Worm (Caenorhabditis elegans) whole organism, L2 larva: ENCODE measurements around the gene mlk-1.

Experiments
- C34F6.9 ChIP-seq: fragments of 150-350 bp; optimal IDR thresholded peaks from 2 replicates; lab custom pipeline; 2014; ENCODE audit warnings: missing biosample characterization, missing genetic modification characterization
- F13H6.1 ChIP-seq: sonication (generic microtip); optimal IDR thresholded peaks from 2 replicates; lab custom pipeline; 2016; ENCODE audit warnings: missing genetic modification characterization, missing compliant biosample characterization
- R02D3.7 ChIP-seq: fragments of 150-350 bp; optimal IDR thresholded peaks from 2 replicates; lab custom pipeline; 2014; ENCODE audit warnings: missing biosample characterization, missing genetic modification characterization
- Y55F3AM.14 ChIP-seq: fragments of 200-800 bp; sonication (Bioruptor generic); optimal IDR thresholded peaks from 2 replicates; lab custom pipeline; 2018; ENCODE audit warnings: mild to moderate bottlenecking, missing genetic modification characterization, missing compliant biosample characterization
- ZK546.5 ChIP-seq: sonication (generic microtip); optimal IDR thresholded peaks from 2 replicates; lab custom pipeline; 2017; ENCODE audit warnings: missing biosample characterization, missing genetic modification characterization
- alr-1 ChIP-seq: fragments of 150-350 bp; optimal IDR thresholded peaks from 2 replicates; lab custom pipeline; 2014; ENCODE audit warnings: missing biosample characterization, missing genetic modification characterization
- aly-2 ChIP-seq: fragments of 150-350 bp; optimal IDR thresholded peaks from 2 replicates; lab custom pipeline; 2014; ENCODE audit warnings: missing biosample characterization, missing genetic modification characterization
- ama-1 ChIP-seq: fragments of 150-350 bp; optimal IDR thresholded peaks from 2 replicates; lab custom pipeline; 2018; ENCODE audit warnings: inconsistent platforms
- blmp-1 ChIP-seq: sonication (generic microtip); optimal IDR thresholded peaks from 2 replicates; lab custom pipeline; 2017; ENCODE audit warnings: missing genetic modification characterization, mild to moderate bottlenecking, missing compliant biosample characterization, antibody characterized with exemption, moderate library complexity; ENCODE audit not compliant: insufficient read depth
- ceh-16 ChIP-seq: fragments of 150-350 bp; optimal IDR thresholded peaks from 2 replicates; lab custom pipeline; 2014; ENCODE audit warnings: missing biosample characterization, missing genetic modification characterization
- ceh-82 ChIP-seq: fragments of 150-350 bp; optimal IDR thresholded peaks from 2 replicates; lab custom pipeline; 2014; ENCODE audit warnings: missing biosample characterization, missing genetic modification characterization
- crh-2 ChIP-seq: sonication (generic microtip); optimal IDR thresholded peaks from 2 replicates; lab custom pipeline; 2017; ENCODE audit warnings: missing biosample characterization, missing genetic modification characterization
- dmd-4 ChIP-seq: sonication (generic microtip); optimal IDR thresholded peaks from 2 replicates; lab custom pipeline; 2017; ENCODE audit warnings: missing biosample characterization, missing genetic modification characterization
- egl-27 ChIP-seq: sonication (generic microtip); optimal IDR thresholded peaks from 3 replicates; lab custom pipeline; 2017; ENCODE audit warnings: missing biosample characterization, missing genetic modification reagents, missing genetic modification characterization
- elt-3 ChIP-seq: sonication (generic microtip); optimal IDR thresholded peaks from 2 replicates; lab custom pipeline; 2017; ENCODE audit warnings: missing biosample characterization, missing genetic modification characterization
- fos-1 ChIP-seq: fragments of 150-350 bp; optimal IDR thresholded peaks from 2 replicates; lab custom pipeline; 2014; ENCODE audit warnings: missing biosample characterization, missing genetic modification characterization
- gmeb-1 ChIP-seq: fragments of 150-350 bp; optimal IDR thresholded peaks from 2 replicates; lab custom pipeline; 2014; ENCODE audit warnings: missing biosample characterization, missing genetic modification characterization
- lin-11 ChIP-seq: fragments of 150-350 bp; sonication (generic microtip); optimal IDR thresholded peaks from 2 replicates; lab custom pipeline; 2014; ENCODE audit warnings: missing biosample characterization, missing genetic modification characterization, inconsistent platforms, mixed read lengths
- lin-13 ChIP-seq: fragments of 150-350 bp; optimal IDR thresholded peaks from 2 replicates; lab custom pipeline; 2014; ENCODE audit warnings: missing biosample characterization, missing genetic modification reagents, missing genetic modification characterization
- lin-39 ChIP-seq: fragments of 150-350 bp; optimal IDR thresholded peaks from 2 replicates; lab custom pipeline; 2014; ENCODE audit warnings: missing biosample characterization, missing genetic modification reagents, missing genetic modification characterization
- lsy-2 ChIP-seq, 2 experiments: fragments of 150-350 bp in 1 of 2; sonication (generic microtip) in 1 of 2; optimal IDR thresholded peaks; 2 replicates each; lab custom pipeline; 2014 to 2017; ENCODE audit warnings: missing biosample characterization in 2 of 2, missing genetic modification characterization in 2 of 2
- mab-5 ChIP-seq: fragments of 150-350 bp; optimal IDR thresholded peaks from 2 replicates; lab custom pipeline; 2014; ENCODE audit warnings: missing biosample characterization, missing genetic modification characterization
- mbf-1 ChIP-seq: sonication (generic microtip); optimal IDR thresholded peaks from 2 replicates; lab custom pipeline; 2017; ENCODE audit warnings: missing biosample characterization, missing genetic modification characterization
- nhr-10 ChIP-seq: sonication (generic microtip); optimal IDR thresholded peaks from 2 replicates; lab custom pipeline; 2017; ENCODE audit warnings: missing biosample characterization, missing genetic modification characterization
- nhr-11 ChIP-seq: fragments of 150-350 bp; optimal IDR thresholded peaks from 2 replicates; lab custom pipeline; 2014; ENCODE audit warnings: missing biosample characterization, missing genetic modification characterization
- nhr-12 ChIP-seq: fragments of 150-350 bp; optimal IDR thresholded peaks from 2 replicates; lab custom pipeline; 2014; ENCODE audit warnings: missing biosample characterization, missing genetic modification characterization
- nhr-129 ChIP-seq: fragments of 150-350 bp; optimal IDR thresholded peaks from 2 replicates; lab custom pipeline; 2014; ENCODE audit warnings: missing biosample characterization, missing genetic modification characterization
- nhr-21 ChIP-seq: fragments of 150-350 bp; optimal IDR thresholded peaks from 2 replicates; lab custom pipeline; 2014; ENCODE audit warnings: missing biosample characterization, missing genetic modification characterization
- nhr-23 ChIP-seq: fragments of 150-350 bp; optimal IDR thresholded peaks from 2 replicates; lab custom pipeline; 2014; ENCODE audit warnings: missing biosample characterization, missing genetic modification reagents, missing genetic modification characterization
- nhr-237 ChIP-seq: fragments of 150-350 bp; optimal IDR thresholded peaks from 2 replicates; lab custom pipeline; 2014; ENCODE audit warnings: missing biosample characterization, missing genetic modification characterization
- nhr-25 ChIP-seq: fragments of 150-350 bp; sonication (generic microtip); optimal IDR thresholded peaks from 3 replicates; lab custom pipeline; 2014; ENCODE audit warnings: missing biosample characterization, missing genetic modification characterization
- nhr-77 ChIP-seq: fragments of 150-350 bp; optimal IDR thresholded peaks from 2 replicates; lab custom pipeline; 2014; ENCODE audit warnings: missing biosample characterization, missing genetic modification characterization
- peb-1 ChIP-seq: fragments of 150-350 bp; optimal IDR thresholded peaks from 2 replicates; lab custom pipeline; 2014; ENCODE audit warnings: missing biosample characterization, missing genetic modification characterization
- sem-4 ChIP-seq: fragments of 150-350 bp; optimal IDR thresholded peaks from 2 replicates; lab custom pipeline; 2014; ENCODE audit warnings: missing biosample characterization, missing genetic modification reagents, missing genetic modification characterization
- skn-1 ChIP-seq: sonication (generic microtip); optimal IDR thresholded peaks from 2 replicates; lab custom pipeline; 2017; ENCODE audit warnings: missing biosample characterization, missing genetic modification characterization
- sma-3 ChIP-seq: sonication (generic microtip); optimal IDR thresholded peaks from 2 replicates; lab custom pipeline; 2016; ENCODE audit warnings: missing genetic modification reagents, missing genetic modification characterization, missing compliant biosample characterization
- sma-9 ChIP-seq, 2 experiments: fragments of 150-350 bp in 1 of 2; sonication (generic microtip) in 1 of 2; optimal IDR thresholded peaks; 2 replicates each; lab custom pipeline; 2014 to 2016; ENCODE audit warnings: missing genetic modification characterization in 2 of 2, mild to moderate bottlenecking in 1 of 2, missing biosample characterization in 1 of 2, missing compliant biosample characterization in 1 of 2, missing genetic modification reagents in 1 of 2, moderate library complexity in 1 of 2
- snpc-4 ChIP-seq: fragments of 150-350 bp; optimal IDR thresholded peaks from 2 replicates; lab custom pipeline; 2014; ENCODE audit warnings: missing biosample characterization, missing genetic modification characterization
- unc-39 ChIP-seq: fragments of 150-350 bp; optimal IDR thresholded peaks from 2 replicates; lab custom pipeline; 2014; ENCODE audit warnings: missing biosample characterization, missing genetic modification characterization
- unc-55 ChIP-seq: fragments of 150-350 bp; sonication (generic microtip); optimal IDR thresholded peaks from 3 replicates; lab custom pipeline; 2014; ENCODE audit warnings: missing biosample characterization, missing genetic modification reagents, missing genetic modification characterization
- unc-62 ChIP-seq: fragments of 150-350 bp; optimal IDR thresholded peaks from 2 replicates; lab custom pipeline; 2014; ENCODE audit warnings: missing biosample characterization, missing genetic modification reagents, missing genetic modification characterization
- ztf-1 ChIP-seq: fragments of 200-800 bp; sonication (Bioruptor generic); conservative IDR thresholded peaks from 2 replicates; pipeline ENCODE4 v1.3.6; 2022; ENCODE audit warnings: missing genetic modification characterization, missing compliant biosample characterization
- ztf-11 ChIP-seq: sonication (generic microtip); optimal IDR thresholded peaks from 2 replicates; lab custom pipeline; 2017; ENCODE audit warnings: missing biosample characterization, missing genetic modification characterization
- ztf-4 ChIP-seq: fragments of 150-350 bp; optimal IDR thresholded peaks from 2 replicates; lab custom pipeline; 2014; ENCODE audit warnings: missing biosample characterization, missing genetic modification characterization

mlk-1 gene

DNA sequence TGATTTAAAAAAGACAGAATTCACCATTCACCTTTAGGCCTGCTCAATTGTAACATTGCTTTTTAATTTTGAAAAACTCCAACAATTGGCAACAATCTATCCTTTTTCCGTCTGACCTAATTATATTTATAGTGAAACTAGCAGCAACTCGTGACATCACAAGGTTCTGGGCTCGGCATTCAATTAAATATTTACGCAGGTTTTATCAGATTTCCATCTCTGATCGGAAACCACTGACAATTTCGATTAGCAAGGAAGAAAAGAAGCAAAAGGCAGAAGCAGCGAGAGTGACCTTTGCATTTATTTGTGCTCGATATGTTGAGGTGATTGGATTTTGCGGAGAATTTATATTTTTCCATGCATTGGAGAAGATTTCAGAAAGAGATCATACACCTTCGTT lies 25.8 kb upstream of the mlk-1 start:
- no peak for TF ChIP-seq C34F6.9
- peak in 1 of 2 experiments; percentile 12 for TF ChIP-seq lsy-2 (tag; optimal IDR thresholded peaks at IDR 0.05; lab: Kevin White, UChicago)

DNA sequence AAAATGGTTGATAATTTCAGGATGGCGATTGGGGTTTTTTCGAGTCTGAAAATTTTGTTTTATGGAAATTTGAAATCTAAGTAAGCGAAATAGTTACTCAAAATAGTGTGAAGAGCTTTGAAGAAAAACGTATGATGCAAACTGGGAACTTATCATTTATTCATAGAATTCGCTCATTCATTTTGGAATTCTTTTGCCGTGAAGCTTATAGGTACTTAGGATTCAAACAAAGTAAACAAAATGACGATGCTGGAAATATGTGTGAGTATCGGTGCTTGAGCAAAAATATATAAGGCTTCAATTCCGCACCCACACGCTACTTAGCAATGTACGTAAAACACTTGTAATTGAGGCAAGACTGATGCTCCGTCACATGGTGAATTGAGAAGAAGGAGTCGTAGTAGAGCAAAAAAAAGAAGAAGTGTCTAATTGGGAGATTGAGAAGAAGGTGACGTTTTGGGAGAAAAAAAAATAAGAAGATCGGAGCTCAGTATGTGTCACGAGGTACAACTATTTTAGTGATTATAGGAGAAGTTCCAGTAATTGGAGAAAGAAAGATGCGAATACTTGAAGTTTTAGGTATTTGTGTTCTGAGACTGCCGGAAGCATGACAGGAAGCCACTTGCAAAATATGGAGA lies 25.0 kb upstream of the mlk-1 start, which contains the start of gene glb-32:
glb-32 (minus strand) TSS at position 51 of the 638 bp plus-strand sequence.
- TF ChIP-seq egl-27 (no peak), F13H6.1 (tag; lab: Kevin White, UChicago) (no peak), nhr-21 (no peak), sem-4 (peak; percentile 48), R02D3.7 (tag; lab: Kevin White, UChicago) (no peak), nhr-10 (tag; lab: Kevin White, UChicago) (no peak), lsy-2 (tag; optimal IDR thresholded peaks at IDR 0.05; lab: Kevin White, UChicago) (peak in 1 of 2 experiments; percentile 7), unc-55 (peak; percentile 35)
- TF ChIP-seq, all 48 proteins: peak for 3

DNA sequence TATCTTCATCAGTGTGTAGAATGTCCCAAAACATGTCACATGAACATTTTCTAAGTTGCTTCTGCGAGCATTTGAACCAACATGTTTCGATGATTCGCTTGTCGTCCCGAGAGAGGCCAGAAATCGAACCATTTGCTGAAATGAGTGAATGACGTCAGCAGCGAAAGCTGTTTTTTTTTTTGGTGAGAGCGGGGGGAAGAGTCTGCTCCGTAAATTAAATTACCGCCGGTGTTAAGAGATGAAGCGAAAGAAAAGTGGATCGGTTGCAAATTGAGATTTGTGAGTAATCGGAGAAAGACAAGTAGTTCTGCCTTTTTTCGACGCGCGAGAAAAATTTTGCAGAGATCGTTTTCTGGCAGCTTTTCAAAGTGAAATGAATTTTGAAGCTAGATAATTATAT lies 23.7 kb upstream of the mlk-1 start:
- TF ChIP-seq sma-9 (GFP tag; optimal IDR thresholded peaks at IDR 0.05; lab: Kevin White, UChicago): peak; percentile 35
- no peak for TF ChIP-seq sma-9 (tag; optimal IDR thresholded peaks at IDR 0.05; lab: Kevin White, UChicago)
- TF ChIP-seq ceh-82 (tag; lab: Kevin White, UChicago): no peak
- TF ChIP-seq sem-4: peak; percentile 39
- TF ChIP-seq, all 48 proteins: peak for 2

DNA sequence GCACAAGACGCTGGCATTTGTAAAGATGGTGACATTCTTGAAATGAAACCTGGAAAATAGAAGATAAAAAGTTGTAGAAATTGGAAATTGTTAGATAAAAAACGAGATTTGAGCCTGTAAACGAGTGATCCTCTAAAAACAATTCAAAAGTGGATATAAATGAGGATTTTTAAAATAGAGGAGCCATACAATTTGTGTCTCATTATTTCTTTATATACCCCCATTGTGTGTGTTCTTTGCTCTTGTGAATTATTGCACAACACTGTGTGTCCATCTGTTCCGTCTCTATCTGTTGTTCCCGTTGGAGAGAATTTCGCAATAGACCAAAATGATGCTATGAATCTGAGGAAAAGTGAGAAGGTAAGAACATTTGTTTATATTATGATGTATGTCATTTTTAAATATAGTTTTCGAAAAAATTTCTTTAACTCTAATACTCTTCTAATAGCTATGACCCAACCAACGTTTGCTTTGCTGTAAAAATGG lies 22.4 kb upstream of the mlk-1 start, which contains the start of gene Y58A7A.5:
Y58A7A.5 (minus strand) TSS at position 51 of the 486 bp plus-strand sequence.
- peak in 1 of 2 experiments; percentile 45 for TF ChIP-seq lsy-2 (tag; optimal IDR thresholded peaks at IDR 0.05; lab: Kevin White, UChicago)
- TF ChIP-seq dmd-4: no peak
- no peak for TF ChIP-seq nhr-10 (tag; lab: Kevin White, UChicago)
- no peak for TF ChIP-seq crh-2 (tag; lab: Kevin White, UChicago)
- TF ChIP-seq nhr-21: no peak
- peak; percentile 25 for TF ChIP-seq C34F6.9
- no peak for TF ChIP-seq ZK546.5
- TF ChIP-seq F13H6.1 (tag; lab: Kevin White, UChicago): no peak
- no peak for TF ChIP-seq mbf-1 (tag; lab: Kevin White, UChicago)
- no peak for TF ChIP-seq blmp-1 (tag; lab: Kevin White, UChicago)
- no peak for TF ChIP-seq mab-5 (tag; lab: Kevin White, UChicago)
- peak; percentile 10 for TF ChIP-seq sem-4
- no peak for TF ChIP-seq alr-1
- no peak for TF ChIP-seq gmeb-1
- TF ChIP-seq nhr-23: no peak
- peak; percentile 10 for TF ChIP-seq fos-1 (tag; lab: Kevin White, UChicago)
- TF ChIP-seq nhr-11: no peak
- no peak for TF ChIP-seq unc-62 (GFP tag; lab: Kevin White, UChicago)
- TF ChIP-seq nhr-25 (tag; lab: Kevin White, UChicago): no peak
- peak; percentile 57 for TF ChIP-seq unc-55
- TF ChIP-seq ztf-11 (tag; lab: Kevin White, UChicago): no peak
- TF ChIP-seq nhr-237: no peak
- no peak for TF ChIP-seq ceh-16 (tag; lab: Kevin White, UChicago)
- no peak for TF ChIP-seq nhr-77
- no peak for TF ChIP-seq aly-2
- no peak for TF ChIP-seq skn-1 (tag; lab: Kevin White, UChicago)
- no peak for TF ChIP-seq ztf-1 (GFP tag; lab: Robert Waterston, UW)
- TF ChIP-seq lin-13 (GFP tag; lab: Kevin White, UChicago): no peak
- TF ChIP-seq nhr-129: peak; percentile 97
- TF ChIP-seq Y55F3AM.14 (GFP tag; lab: Kevin White, UChicago): no peak
- no peak for TF ChIP-seq ceh-82 (tag; lab: Kevin White, UChicago)
- no peak for TF ChIP-seq egl-27
- no peak for TF ChIP-seq ztf-4
- no peak for TF ChIP-seq nhr-12 (tag; lab: Kevin White, UChicago)
- peak; percentile 82 for TF ChIP-seq sma-9 (GFP tag; optimal IDR thresholded peaks at IDR 0.05; lab: Kevin White, UChicago)
- no peak for TF ChIP-seq sma-9 (tag; optimal IDR thresholded peaks at IDR 0.05; lab: Kevin White, UChicago)
- TF ChIP-seq sma-3 (GFP tag; lab: Kevin White, UChicago): no peak
- no peak for TF ChIP-seq ama-1 (lab: Kevin White, UChicago)
- no peak for TF ChIP-seq lin-11 (tag; lab: Kevin White, UChicago)
- TF ChIP-seq unc-39 (tag; lab: Kevin White, UChicago): no peak
- no peak for TF ChIP-seq lin-39 (tag; lab: Kevin White, UChicago)
- TF ChIP-seq peb-1 (tag; lab: Kevin White, UChicago): no peak
- no peak for TF ChIP-seq snpc-4 (tag; lab: Kevin White, UChicago)
- no peak for TF ChIP-seq elt-3 (tag; lab: Kevin White, UChicago)
